Worm (Caenorhabditis elegans) whole organism, mixed stage, embryonic: Measurements from ENCODE around the gene C05D9.3.

Source experiments
- M03D4.4 ChIP-seq: sonication (generic microtip); optimal IDR thresholded peaks from 2 replicates; lab custom pipeline; 2017; ENCODE audit warnings: mild to moderate bottlenecking, missing genetic modification characterization, missing compliant biosample characterization
- bed-3 ChIP-seq: fragments of 200-800 bp; sonication (Bioruptor generic); optimal IDR thresholded peaks from 3 replicates; lab custom pipeline; 2018; ENCODE audit warnings: mild to moderate bottlenecking, missing genetic modification characterization, moderate library complexity, missing compliant biosample characterization
- blmp-1 ChIP-seq: fragments of 150-350 bp; optimal IDR thresholded peaks from 2 replicates; lab custom pipeline; 2014; ENCODE audit warnings: missing biosample characterization, missing genetic modification characterization
- ceh-39 ChIP-seq: fragments of 150-350 bp; optimal IDR thresholded peaks from 2 replicates; lab custom pipeline; 2014; ENCODE audit warnings: missing biosample characterization, missing genetic modification characterization
- ceh-43 ChIP-seq: fragments of 200-800 bp; sonication (Bioruptor generic); optimal IDR thresholded peaks from 2 replicates; lab custom pipeline; 2018; ENCODE audit warnings: mild to moderate bottlenecking, missing genetic modification characterization, moderate library complexity, missing compliant biosample characterization
- ceh-83 ChIP-seq: fragments of 200-800 bp; sonication (Bioruptor generic); optimal IDR thresholded peaks from 2 replicates; lab custom pipeline; 2018; ENCODE audit warnings: mild to moderate bottlenecking, missing genetic modification characterization, missing compliant biosample characterization
- ces-1 ChIP-seq: fragments of 150-350 bp; optimal IDR thresholded peaks from 2 replicates; lab custom pipeline; 2014; ENCODE audit warnings: missing biosample characterization, missing genetic modification reagents, missing genetic modification characterization
- cnd-1 ChIP-seq: fragments of 200-800 bp; sonication (Bioruptor generic); optimal IDR thresholded peaks from 2 replicates; lab custom pipeline; 2018; ENCODE audit warnings: mild to moderate bottlenecking, missing genetic modification characterization, missing compliant biosample characterization
- drap-1 ChIP-seq: fragments of 200-800 bp; sonication (Bioruptor generic); optimal IDR thresholded peaks from 3 replicates; lab custom pipeline; 2018; ENCODE audit warnings: mild to moderate bottlenecking, missing genetic modification characterization, missing compliant biosample characterization
- elt-1 ChIP-seq: sonication (generic microtip); optimal IDR thresholded peaks from 2 replicates; lab custom pipeline; 2017; ENCODE audit warnings: missing genetic modification characterization, mild to moderate bottlenecking, missing compliant biosample characterization, antibody characterized with exemption, moderate library complexity, borderline replicate concordance; ENCODE audit not compliant: insufficient read depth
- flh-1 ChIP-seq: fragments of 200-800 bp; sonication (Bioruptor generic); optimal IDR thresholded peaks from 2 replicates; lab custom pipeline; 2018; ENCODE audit warnings: mild to moderate bottlenecking, missing genetic modification characterization, moderate library complexity, missing compliant biosample characterization
- hlh-1 ChIP-seq: fragments of 150-350 bp; optimal IDR thresholded peaks from 2 replicates; lab custom pipeline; 2014; ENCODE audit warnings: missing biosample characterization, missing genetic modification reagents, missing genetic modification characterization
- lin-13 ChIP-seq: fragments of 150-350 bp; optimal IDR thresholded peaks from 2 replicates; lab custom pipeline; 2014; ENCODE audit warnings: missing biosample characterization, missing genetic modification characterization
- lin-32 ChIP-seq: fragments of 200-800 bp; sonication (Bioruptor generic); optimal IDR thresholded peaks from 2 replicates; lab custom pipeline; 2018; ENCODE audit warnings: mild to moderate bottlenecking, missing genetic modification characterization, missing compliant biosample characterization
- lsy-2 ChIP-seq: fragments of 150-350 bp; optimal IDR thresholded peaks from 2 replicates; lab custom pipeline; 2014; ENCODE audit warnings: missing biosample characterization, missing genetic modification characterization
- mab-5 ChIP-seq: fragments of 150-350 bp; optimal IDR thresholded peaks from 2 replicates; lab custom pipeline; 2014; ENCODE audit warnings: missing biosample characterization, missing genetic modification characterization
- mep-1 ChIP-seq: fragments of 150-350 bp; optimal IDR thresholded peaks from 2 replicates; lab custom pipeline; 2017; ENCODE audit warnings: missing biosample characterization, missing genetic modification reagents, missing genetic modification characterization, inconsistent platforms
- mls-2 ChIP-seq: sonication (generic microtip); optimal IDR thresholded peaks from 2 replicates; lab custom pipeline; 2016; ENCODE audit warnings: mild to moderate bottlenecking, missing genetic modification characterization, moderate library complexity, missing compliant biosample characterization
- nhr-2 ChIP-seq: fragments of 150-350 bp; optimal IDR thresholded peaks from 2 replicates; lab custom pipeline; 2014; ENCODE audit warnings: missing biosample characterization, missing genetic modification characterization
- nhr-237 ChIP-seq: fragments of 150-350 bp; optimal IDR thresholded peaks from 2 replicates; lab custom pipeline; 2014; ENCODE audit warnings: missing biosample characterization, missing genetic modification characterization
- nhr-28 ChIP-seq: fragments of 150-350 bp; optimal IDR thresholded peaks from 2 replicates; lab custom pipeline; 2014; ENCODE audit warnings: missing biosample characterization, missing genetic modification characterization
- nhr-76 ChIP-seq: sonication (generic microtip); optimal IDR thresholded peaks from 2 replicates; lab custom pipeline; 2017; ENCODE audit warnings: missing biosample characterization, missing genetic modification characterization
- pha-4 ChIP-seq: fragments of 150-350 bp; optimal IDR thresholded peaks from 2 replicates; lab custom pipeline; 2018; ENCODE audit warnings: missing biosample characterization, missing genetic modification reagents, missing genetic modification characterization
- sem-2 ChIP-seq: fragments of 200-800 bp; sonication (Bioruptor generic); optimal IDR thresholded peaks from 2 replicates; lab custom pipeline; 2018; ENCODE audit warnings: mild to moderate bottlenecking, missing genetic modification characterization, missing compliant biosample characterization
- snpc-4 ChIP-seq: fragments of 150-350 bp; optimal IDR thresholded peaks from 2 replicates; lab custom pipeline; 2014; ENCODE audit warnings: missing biosample characterization, missing genetic modification characterization
- sptf-1 ChIP-seq: sonication (generic microtip); optimal IDR thresholded peaks from 2 replicates; lab custom pipeline; 2017; ENCODE audit warnings: mild to moderate bottlenecking, missing genetic modification characterization, moderate library complexity, missing compliant biosample characterization
- unc-120 ChIP-seq: sonication (generic microtip); optimal IDR thresholded peaks from 2 replicates; lab custom pipeline; 2017; ENCODE audit warnings: missing genetic modification characterization, missing compliant biosample characterization; ENCODE audit not compliant: poor library complexity, severe bottlenecking
- unc-62 ChIP-seq: fragments of 150-350 bp; optimal IDR thresholded peaks from 2 replicates; lab custom pipeline; 2014; ENCODE audit warnings: missing biosample characterization, missing genetic modification reagents, missing genetic modification characterization
- zip-8 ChIP-seq: fragments of 150-350 bp; optimal IDR thresholded peaks from 2 replicates; lab custom pipeline; 2014; ENCODE audit warnings: missing biosample characterization, missing genetic modification characterization

Gene C05D9.3

ce11 chrX:1125426-1125825 is 13.7 kb downstream of the C05D9.3 start, which contains the start of gene lmp-2:
TSS of gene lmp-2 (plus strand) at chrX:1125615.
- TF ChIP-seq lin-13 (tag; lab: Kevin White, UChicago), result no peak
- TF ChIP-seq, all 35 proteins: peak for 0

- TF ChIP-seq ceh-43 (GFP tag; lab: Kevin White, UChicago), result no peak
- no peak for TF ChIP-seq ceh-39 (tag; lab: Kevin White, UChicago)
- no peak for TF ChIP-seq lsy-2 (tag; lab: Kevin White, UChicago)
- TF ChIP-seq blmp-1 (tag; lab: Kevin White, UChicago), result no peak
- no peak for TF ChIP-seq unc-62
- TF ChIP-seq nhr-2 (tag; lab: Kevin White, UChicago), result no peak
- no peak for TF ChIP-seq lin-13 (tag; lab: Kevin White, UChicago)
- no peak for TF ChIP-seq ceh-83 (GFP tag; lab: Kevin White, UChicago)
- no peak for TF ChIP-seq ces-1 (GFP tag; lab: Kevin White, UChicago)
- no peak for TF ChIP-seq mep-1 (tag; lab: Kevin White, UChicago)
Measured at ce11 chrX:1126207-1126606, 14.5 kb downstream of the C05D9.3 start.

DNA sequence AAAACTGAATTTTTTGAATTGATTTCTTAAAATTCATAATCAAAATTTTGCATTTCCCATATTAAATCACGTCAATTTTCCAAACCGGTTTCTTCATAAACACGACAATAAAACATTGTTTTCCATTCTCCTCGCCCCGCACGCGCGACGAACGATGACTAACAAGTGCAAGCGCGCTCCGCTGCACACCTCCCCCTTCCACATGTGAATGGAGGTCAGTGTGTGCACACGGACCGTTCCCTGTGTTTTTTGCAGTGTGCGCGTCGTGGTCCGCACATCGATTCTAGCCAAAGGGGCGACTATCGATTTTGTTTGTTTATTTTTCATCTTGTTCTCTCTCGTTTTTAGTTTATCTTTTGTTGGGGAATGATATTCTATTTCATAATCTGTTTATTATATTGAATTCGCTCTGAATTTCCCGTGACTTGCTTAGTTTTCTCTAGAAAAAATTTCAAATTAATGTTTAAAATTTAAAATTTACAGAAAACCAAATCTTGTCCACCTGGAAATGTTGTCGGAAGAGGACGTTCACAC is 16.9 kb downstream of the C05D9.3 start, which contains the start of gene snx-1:
Gene snx-1, plus strand, starts transcription at position 484 of the 534 bp plus-strand sequence.
- peak; percentile 20 for TF ChIP-seq pha-4
- TF ChIP-seq lsy-2 (tag; lab: Kevin White, UChicago), result no peak
- peak; percentile 38 for TF ChIP-seq cnd-1 (tag; lab: Kevin White, UChicago)
- peak; percentile 26 for TF ChIP-seq drap-1 (GFP tag; lab: Kevin White, UChicago)
- TF ChIP-seq M03D4.4, result peak; percentile 29
- TF ChIP-seq mls-2 (tag; lab: Kevin White, UChicago), result no peak
- peak; percentile 1 for TF ChIP-seq mep-1 (tag; lab: Kevin White, UChicago)
- TF ChIP-seq ceh-39 (tag; lab: Kevin White, UChicago), result peak; percentile 25
- peak; percentile 21 for TF ChIP-seq nhr-2 (tag; lab: Kevin White, UChicago)
- TF ChIP-seq lin-13 (tag; lab: Kevin White, UChicago), result peak; percentile 78
- TF ChIP-seq nhr-237 (tag; lab: Kevin White, UChicago), result peak; percentile 35
- TF ChIP-seq sptf-1 (tag; lab: Kevin White, UChicago), result peak; percentile 52
- TF ChIP-seq lin-32 (GFP tag; lab: Kevin White, UChicago), result no peak

ce11 chrX:1141617-1142016 is 29.9 kb downstream of the C05D9.3 start:
- TF ChIP-seq nhr-76 (tag; lab: Kevin White, UChicago) (no peak), mab-5 (tag; lab: Kevin White, UChicago) (no peak), nhr-28 (tag; lab: Kevin White, UChicago) (no peak), snpc-4 (tag; lab: Kevin White, UChicago) (no peak), ceh-83 (GFP tag; lab: Kevin White, UChicago) (no peak), hlh-1 (tag; lab: Kevin White, UChicago) (no peak), lsy-2 (tag; lab: Kevin White, UChicago) (no peak)

DNA sequence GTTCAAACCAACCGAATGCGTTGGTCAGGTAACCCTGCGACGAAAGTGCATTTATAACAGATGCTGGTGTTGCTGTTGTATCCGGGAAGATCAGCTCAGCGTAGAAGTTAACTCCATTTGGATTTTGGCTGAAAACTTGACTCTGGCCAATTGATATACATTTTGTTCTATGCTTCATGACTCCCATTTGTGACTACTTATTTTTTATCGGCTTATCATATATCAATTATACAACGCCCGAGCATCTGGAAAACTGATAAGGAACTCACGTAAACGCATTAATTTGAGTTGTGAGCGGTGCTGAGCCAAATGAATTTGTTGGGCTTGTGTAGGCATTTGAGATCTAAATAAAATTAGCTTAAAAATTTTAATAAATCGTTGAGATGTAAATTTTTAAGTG is 35.7 kb downstream of the C05D9.3 start:
- TF ChIP-seq elt-1 (tag; lab: Kevin White, UChicago), result no peak
- TF ChIP-seq lsy-2 (tag; lab: Kevin White, UChicago), result no peak
- TF ChIP-seq ceh-39 (tag; lab: Kevin White, UChicago), result no peak
- no peak for TF ChIP-seq lin-13 (tag; lab: Kevin White, UChicago)
- TF ChIP-seq mep-1 (tag; lab: Kevin White, UChicago), result no peak
- TF ChIP-seq unc-120 (tag; lab: Kevin White, UChicago), result no peak
- TF ChIP-seq ceh-43 (GFP tag; lab: Kevin White, UChicago), result no peak
- TF ChIP-seq ceh-83 (GFP tag; lab: Kevin White, UChicago), result no peak
- TF ChIP-seq sptf-1 (tag; lab: Kevin White, UChicago), result no peak
- TF ChIP-seq lin-32 (GFP tag; lab: Kevin White, UChicago), result no peak
- TF ChIP-seq bed-3 (GFP tag; lab: Kevin White, UChicago), result no peak
- TF ChIP-seq sem-2 (GFP tag; lab: Kevin White, UChicago), result no peak
- TF ChIP-seq pha-4, result no peak
- no peak for TF ChIP-seq flh-1 (GFP tag; lab: Kevin White, UChicago)
- TF ChIP-seq nhr-28 (tag; lab: Kevin White, UChicago), result no peak
- TF ChIP-seq snpc-4 (tag; lab: Kevin White, UChicago), result no peak
- no peak for TF ChIP-seq blmp-1 (tag; lab: Kevin White, UChicago)
- TF ChIP-seq hlh-1 (tag; lab: Kevin White, UChicago), result no peak
- no peak for TF ChIP-seq zip-8 (tag; lab: Kevin White, UChicago)
